Fruit fly (Drosophila melanogaster): ENCODE results near the gene Hmu.

The Hmu gene

DNA sequence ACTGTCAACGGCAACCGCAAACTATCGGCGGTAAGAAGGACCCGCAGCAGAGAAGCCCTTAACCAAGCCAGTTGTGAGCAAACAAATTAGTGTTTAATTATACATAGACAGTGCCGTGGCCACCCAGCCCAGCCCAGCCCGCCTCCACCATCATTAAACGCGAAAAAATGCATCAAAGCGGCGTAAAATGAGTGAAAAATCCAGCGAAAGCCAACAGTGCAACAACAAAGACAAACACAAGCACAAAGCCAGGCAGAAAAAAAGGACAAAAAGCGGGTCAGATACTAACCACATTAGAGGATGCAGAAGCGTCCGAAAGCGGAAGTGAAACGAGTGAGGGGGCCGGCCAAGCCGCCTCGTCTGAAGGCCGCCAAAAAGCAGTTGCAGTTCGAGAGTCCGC, 51.8 kb downstream of the Hmu start, which contains the start of gene CG42534:
Gene CG42534, plus strand, starts transcription at position 301 of the 400 bp plus-strand sequence.
- TF ChIP-seq Pif1B (GFP tag; optimal IDR thresholded peaks at IDR 0.05) (no peak), CG8159 (tag; optimal IDR thresholded peaks at IDR 0.05) (no peak), CG32121 (GFP tag; IDR thresholded peaks at IDR 0.05) (no peak), rn (GFP tag; IDR thresholded peaks at IDR 0.05) (no peak)

All from whole organism, pupa.